Fruit fly (Drosophila melanogaster): ENCODE data around the gene bdwf.

The bdwf gene

dm6 chr3R:17020956-17021355, 22.0 kb downstream of the bdwf start, which contains the start of gene Adsl (continued):
- TF ChIP-seq Hmr (GFP tag; optimal IDR thresholded peaks at IDR 0.05): peak; percentile 83
- TF ChIP-seq Dll (GFP tag; IDR thresholded peaks at IDR 0.05; ENCODE audit: partially characterized antibody): 0 out of 4 replicates have a peak, but pooled peaks have one; percentile 49
- TF ChIP-seq C15 (GFP tag; IDR thresholded peaks at IDR 0.05): no peak
- TF ChIP-seq pan (optimal IDR thresholded peaks at IDR 0.05): no peak
- TF ChIP-seq pan (GFP tag; optimal IDR thresholded peaks at IDR 0.05 in 1 of 2, IDR thresholded peaks at IDR 0.05 in 1 of 2): peak in 1 of 2 experiments; percentile 65
- TF ChIP-seq Doc3 (GFP tag; IDR thresholded peaks at IDR 0.05; ENCODE audit: partially characterized antibody): no peak
- no peak for TF ChIP-seq Gug (GFP tag; IDR thresholded peaks at IDR 0.05)
- TF ChIP-seq dm (GFP tag; optimal IDR thresholded peaks at IDR 0.05): peak; percentile 91
- TF ChIP-seq CG2199 (GFP tag; IDR thresholded peaks at IDR 0.05): no peak
- TF ChIP-seq CG6175 (GFP tag; IDR thresholded peaks at IDR 0.05): no peak
- TF ChIP-seq CG14860 (GFP tag; IDR thresholded peaks at IDR 0.05; ENCODE audit: partially characterized antibody): no peak
- TF ChIP-seq CG9437 (GFP tag; optimal IDR thresholded peaks at IDR 0.05): peak; percentile 65
- no peak for TF ChIP-seq CG8290 (GFP tag; optimal IDR thresholded peaks at IDR 0.05)
- peak in 1 of 2 experiments; percentile 3 for TF ChIP-seq CG8290 (tag; optimal IDR thresholded peaks at IDR 0.05)
- no peak for TF ChIP-seq hkb (optimal IDR thresholded peaks at IDR 0.05)
- peak; percentile 73 for TF ChIP-seq hkb (GFP tag; IDR thresholded peaks at IDR 0.05)
- TF ChIP-seq Max (GFP tag; optimal IDR thresholded peaks at IDR 0.05): peak; percentile 86
- peak; percentile 48 for TF ChIP-seq ewg (GFP tag; optimal IDR thresholded peaks at IDR 0.05)
- TF ChIP-seq ato (GFP tag; IDR thresholded peaks at IDR 0.05; ENCODE audit: partially characterized antibody): peak; percentile 26; the same call in 1 of the 2 replicates
- TF ChIP-seq CG12744 (GFP tag; optimal IDR thresholded peaks at IDR 0.05): no peak
- peak; percentile 83 for TF ChIP-seq NfI (GFP tag; optimal IDR thresholded peaks at IDR 0.05)
- TF ChIP-seq Bgb (GFP tag; IDR thresholded peaks at IDR 0.05; ENCODE audit: partially characterized antibody): peak; percentile 49; the same call in 1 of the 2 replicates
- peak; percentile 29; the same call in 1 of the 3 replicates for TF ChIP-seq knrl (GFP tag; IDR thresholded peaks at IDR 0.05; ENCODE audit: partially characterized antibody)
- TF ChIP-seq sna (GFP tag; IDR thresholded peaks at IDR 0.05; ENCODE audit: partially characterized antibody): no peak
- no peak for TF ChIP-seq NK7.1 (GFP tag; optimal IDR thresholded peaks at IDR 0.05)
- peak; percentile 26 for TF ChIP-seq CG10654 (GFP tag; optimal IDR thresholded peaks at IDR 0.05)
- TF ChIP-seq CG18599 (GFP tag; optimal IDR thresholded peaks at IDR 0.05): peak; percentile 71
- TF ChIP-seq CG1603 (tag; optimal IDR thresholded peaks at IDR 0.05): peak; percentile 84
- peak; percentile 69 for TF ChIP-seq sim (GFP tag; IDR thresholded peaks at IDR 0.05)
- peak; percentile 72 for TF ChIP-seq fd64A (GFP tag; optimal IDR thresholded peaks at IDR 0.05)
- no peak for TF ChIP-seq Aef1 (GFP tag; IDR thresholded peaks at IDR 0.05)
- TF ChIP-seq aop (GFP tag; IDR thresholded peaks at IDR 0.05): peak; percentile 62; the same call in 1 of the 2 replicates
- no peak for TF ChIP-seq CG4404 (GFP tag; IDR thresholded peaks at IDR 0.05)
- TF ChIP-seq z (GFP tag; IDR thresholded peaks at IDR 0.05): 0 out of 3 replicates have a peak, but pooled peaks have one; percentile 9
- TF ChIP-seq CG1792 (GFP tag; optimal IDR thresholded peaks at IDR 0.05): no peak
- peak in 1 of 2 experiments; percentile 84 for TF ChIP-seq Pdp1 (GFP tag; optimal IDR thresholded peaks at IDR 0.05)
- TF ChIP-seq CG17802 (tag; optimal IDR thresholded peaks at IDR 0.05): peak; percentile 46
- TF ChIP-seq CG7271 (tag; optimal IDR thresholded peaks at IDR 0.05): peak; percentile 91
- TF ChIP-seq CG6683 (GFP tag; optimal IDR thresholded peaks at IDR 0.05): no peak
- TF ChIP-seq Meics (GFP tag; optimal IDR thresholded peaks at IDR 0.05): peak; percentile 83
- TF ChIP-seq fd96Cb (tag; optimal IDR thresholded peaks at IDR 0.05): no peak
- TF ChIP-seq ci (GFP tag; IDR thresholded peaks at IDR 0.05): peak; percentile 91
- TF ChIP-seq fd102C (GFP tag; optimal IDR thresholded peaks at IDR 0.05): peak; percentile 60
- peak; percentile 72 for TF ChIP-seq CG3407 (GFP tag; optimal IDR thresholded peaks at IDR 0.05)
- TF ChIP-seq Ravus (GFP tag; IDR thresholded peaks at IDR 0.05): no peak
- peak; percentile 19 for TF ChIP-seq CG13624 (GFP tag; optimal IDR thresholded peaks at IDR 0.05)
- peak; percentile 51 for TF ChIP-seq Oli (tag; optimal IDR thresholded peaks at IDR 0.05)
- TF ChIP-seq ken (GFP tag; IDR thresholded peaks at IDR 0.05): no peak
- peak; percentile 77 for TF ChIP-seq CG10267 (tag; optimal IDR thresholded peaks at IDR 0.05)
- peak; percentile 72 for TF ChIP-seq CG12659 (GFP tag; optimal IDR thresholded peaks at IDR 0.05)
